Fruit fly (Drosophila melanogaster) whole organism, embryonic: ENCODE data around the gene tbc.

ENCODE experiments used
- Aef1 ChIP-seq: fragments of 200-800 bp; sonication (Bioruptor generic); IDR thresholded peaks from 3 replicates; pipeline ENCODE4 v1.3.6; 2022; ENCODE audit warnings: missing biosample characterization, missing genetic modification characterization
- BEAF-32 ChIP-seq: fragments of 200-800 bp; sonication (Bioruptor generic); optimal IDR thresholded peaks from 3 replicates; lab custom pipeline; 2017; ENCODE audit warnings: missing biosample characterization, missing genetic modification characterization, mild to moderate bottlenecking, moderate library complexity, missing genetic modification reagents
- CG12744 ChIP-seq: fragments of 200-800 bp; sonication (Bioruptor generic); optimal IDR thresholded peaks from 2 replicates; lab custom pipeline; 2016; ENCODE audit warnings: missing biosample characterization, missing genetic modification characterization
- CG13424 ChIP-seq: fragments of 200-800 bp; sonication (Bioruptor generic); optimal IDR thresholded peaks from 2 replicates; lab custom pipeline; 2019; ENCODE audit warnings: missing biosample characterization, mild to moderate bottlenecking, missing genetic modification characterization, moderate library complexity
- CG14860 ChIP-seq: fragments of 200-800 bp; sonication (Bioruptor generic); IDR thresholded peaks from 3 replicates; pipeline ENCODE4 v1.3.6; 2022; ENCODE audit warnings: missing biosample characterization, missing genetic modification characterization; ENCODE audit not compliant: partially characterized antibody
- CG17361 ChIP-seq: fragments of 200-800 bp; sonication (Bioruptor generic); IDR thresholded peaks from 3 replicates; pipeline ENCODE4 v1.3.6; 2022; ENCODE audit warnings: missing biosample characterization, missing genetic modification characterization
- CG17829 ChIP-seq: fragments of 200-800 bp; optimal IDR thresholded peaks from 2 replicates; lab custom pipeline; 2019; ENCODE audit warnings: missing biosample characterization, mild to moderate bottlenecking, missing genetic modification characterization, moderate library complexity
- CG18599 ChIP-seq: fragments of 200-800 bp; sonication (Bioruptor generic); optimal IDR thresholded peaks from 3 replicates; lab custom pipeline; 2017; ENCODE audit warnings: missing biosample characterization, missing genetic modification characterization, mild to moderate bottlenecking, moderate library complexity, missing genetic modification reagents
- CG2202 ChIP-seq: fragments of 200-800 bp; sonication (Bioruptor generic); optimal IDR thresholded peaks from 2 replicates; lab custom pipeline; 2018; ENCODE audit warnings: missing biosample characterization, mild to moderate bottlenecking, missing genetic modification characterization
- CG31441 ChIP-seq: fragments of 200-800 bp; sonication (Bioruptor generic); IDR thresholded peaks from 2 replicates; pipeline ENCODE4 v1.3.6; 2022; ENCODE audit warnings: missing biosample characterization, missing genetic modification characterization
- CG34224 ChIP-seq: fragments of 200-800 bp; sonication (Bioruptor generic); IDR thresholded peaks from 3 replicates; pipeline ENCODE4 v1.3.6; 2022; ENCODE audit warnings: missing biosample characterization, missing genetic modification characterization; ENCODE audit not compliant: partially characterized antibody
- CG4328 ChIP-seq: fragments of 200-800 bp; sonication (Bioruptor generic); optimal IDR thresholded peaks from 3 replicates; lab custom pipeline; 2017; ENCODE audit warnings: missing biosample characterization, missing genetic modification reagents, missing genetic modification characterization
- CG6689 ChIP-seq: fragments of 200-800 bp; sonication (Bioruptor generic); IDR thresholded peaks from 2 replicates; pipeline ENCODE4 v1.3.6; 2022; ENCODE audit warnings: missing biosample characterization, missing genetic modification characterization
- CG6791 ChIP-seq: fragments of 200-800 bp; sonication (Bioruptor generic); IDR thresholded peaks from 3 replicates; pipeline ENCODE4 v1.3.6; 2022; ENCODE audit warnings: missing biosample characterization, missing genetic modification characterization; ENCODE audit not compliant: partially characterized antibody
- CG7372 ChIP-seq: fragments of 200-800 bp; sonication (Bioruptor generic); IDR thresholded peaks from 2 replicates; pipeline ENCODE4 v1.3.6; 2022; ENCODE audit warnings: missing biosample characterization, missing genetic modification characterization
- CG8281 ChIP-seq: fragments of 200-800 bp; sonication (Bioruptor generic); optimal IDR thresholded peaks from 2 replicates; lab custom pipeline; 2018; ENCODE audit warnings: missing biosample characterization, mild to moderate bottlenecking, missing genetic modification characterization, moderate library complexity
- CG8924 ChIP-seq: fragments of 200-800 bp; optimal IDR thresholded peaks from 3 replicates; lab custom pipeline; 2019; ENCODE audit warnings: missing biosample characterization, mild to moderate bottlenecking, missing genetic modification characterization, moderate library complexity
- CG9817 ChIP-seq: fragments of 200-800 bp; sonication (Bioruptor generic); optimal IDR thresholded peaks from 2 replicates; lab custom pipeline; 2018; ENCODE audit warnings: missing biosample characterization, mild to moderate bottlenecking, missing genetic modification characterization, moderate library complexity
- Dll ChIP-seq: fragments of 200-800 bp; sonication (Bioruptor generic); IDR thresholded peaks from 4 replicates; pipeline ENCODE4 v1.3.6; 2022; ENCODE audit warnings: missing biosample characterization, missing genetic modification characterization; ENCODE audit not compliant: partially characterized antibody
- GATAe ChIP-seq: fragments of 200-800 bp; sonication (Bioruptor generic); conservative IDR thresholded peaks from 2 replicates; pipeline ENCODE4 v1.3.6; 2022; ENCODE audit warnings: missing biosample characterization, missing genetic modification characterization
- HHEX ChIP-seq: fragments of 200-800 bp; sonication (Bioruptor generic); optimal IDR thresholded peaks from 3 replicates; lab custom pipeline; 2017; ENCODE audit warnings: missing biosample characterization, mild to moderate bottlenecking, missing genetic modification characterization, missing genetic modification reagents
- MBD-R2 ChIP-seq: fragments of 200-800 bp; sonication (Bioruptor generic); IDR thresholded peaks from 2 replicates; pipeline ENCODE4 v1.3.6; 2022; ENCODE audit warnings: missing biosample characterization, missing genetic modification characterization
- Ptx1 ChIP-seq: fragments of 200-800 bp; sonication (Bioruptor generic); IDR thresholded peaks from 2 replicates; pipeline ENCODE4 v1.3.6; 2022; ENCODE audit warnings: missing biosample characterization, missing genetic modification characterization
- Scr ChIP-seq: fragments of 200-800 bp; sonication (Bioruptor generic); IDR thresholded peaks from 2 replicates; pipeline ENCODE4 v1.3.6; 2022; ENCODE audit warnings: missing biosample characterization, missing genetic modification characterization; ENCODE audit not compliant: partially characterized antibody
- TFAM ChIP-seq: fragments of 200-800 bp; sonication (Bioruptor generic); optimal IDR thresholded peaks from 2 replicates; lab custom pipeline; 2017; ENCODE audit warnings: missing biosample characterization, missing genetic modification characterization, inconsistent platforms
- ase ChIP-seq: fragments of 200-800 bp; sonication (Bioruptor generic); IDR thresholded peaks from 3 replicates; pipeline ENCODE4 v1.3.6; 2022; ENCODE audit warnings: missing biosample characterization, missing genetic modification characterization
- az2 ChIP-seq: fragments of 200-800 bp; sonication (Bioruptor generic); optimal IDR thresholded peaks from 3 replicates; lab custom pipeline; 2016; ENCODE audit warnings: missing biosample characterization, missing genetic modification characterization
- bbx ChIP-seq: fragments of 200-800 bp; sonication (Bioruptor generic); IDR thresholded peaks from 2 replicates; pipeline ENCODE4 v1.3.6; 2022; ENCODE audit warnings: missing biosample characterization, missing genetic modification characterization; ENCODE audit not compliant: partially characterized antibody
- bcd ChIP-seq: fragments of 200-800 bp; sonication (Bioruptor generic); optimal IDR thresholded peaks from 2 replicates; lab custom pipeline; 2017; ENCODE audit warnings: missing biosample characterization, mild to moderate bottlenecking, missing genetic modification characterization
- chn ChIP-seq: fragments of 200-800 bp; sonication (Bioruptor generic); optimal IDR thresholded peaks from 2 replicates; lab custom pipeline; 2016; ENCODE audit warnings: missing biosample characterization, missing genetic modification characterization
- croc ChIP-seq: fragments of 200-800 bp; sonication (Bioruptor generic); conservative IDR thresholded peaks from 3 replicates; pipeline ENCODE4 v1.3.6; 2022; ENCODE audit warnings: missing biosample characterization, missing genetic modification characterization
- danr ChIP-seq: fragments of 200-800 bp; sonication (Bioruptor generic); IDR thresholded peaks from 2 replicates; pipeline ENCODE4 v1.3.6; 2022; ENCODE audit warnings: missing biosample characterization, missing genetic modification characterization
- fd102C ChIP-seq: fragments of 200-800 bp; sonication (Bioruptor generic); optimal IDR thresholded peaks from 2 replicates; lab custom pipeline; 2018; ENCODE audit warnings: missing biosample characterization, mild to moderate bottlenecking, missing genetic modification characterization, moderate library complexity
- fu2 ChIP-seq: fragments of 200-800 bp; sonication (Bioruptor generic); optimal IDR thresholded peaks from 2 replicates; lab custom pipeline; 2016; ENCODE audit warnings: missing biosample characterization, missing genetic modification characterization
- h ChIP-seq: fragments of >200 bp; optimal IDR thresholded peaks from 2 replicates; lab custom pipeline; 2017
- hb ChIP-seq: fragments of 200-800 bp; sonication (Bioruptor generic); IDR thresholded peaks from 3 replicates; pipeline ENCODE4 v1.3.6; 2022; ENCODE audit warnings: missing biosample characterization, missing genetic modification characterization; ENCODE audit not compliant: partially characterized antibody
- hbn ChIP-seq: fragments of 200-800 bp; sonication (Bioruptor generic); IDR thresholded peaks from 2 replicates; pipeline ENCODE4 v1.3.6; 2022; ENCODE audit warnings: missing biosample characterization, missing genetic modification characterization; ENCODE audit not compliant: partially characterized antibody
- insv ChIP-seq, 2 experiments: fragments of 200-800 bp; sonication (Bioruptor generic); optimal IDR thresholded peaks; 3 replicates each; lab custom pipeline; 2016 to 2018; ENCODE audit warnings: missing biosample characterization in 2 of 2, missing genetic modification characterization in 2 of 2
- inv ChIP-seq: fragments of 200-800 bp; sonication (Bioruptor generic); IDR thresholded peaks from 2 replicates; pipeline ENCODE4 v1.3.6; 2022; ENCODE audit warnings: missing biosample characterization, missing genetic modification characterization; ENCODE audit not compliant: partially characterized antibody
- maf-S ChIP-seq: fragments of 200-800 bp; sonication (Bioruptor generic); optimal IDR thresholded peaks from 2 replicates; lab custom pipeline; 2016; ENCODE audit warnings: missing biosample characterization, missing genetic modification characterization
- pnt ChIP-seq: fragments of 200-800 bp; sonication (Bioruptor generic); optimal IDR thresholded peaks from 3 replicates; lab custom pipeline; 2016; ENCODE audit warnings: missing biosample characterization, missing genetic modification characterization
- pzg ChIP-seq: fragments of 200-800 bp; sonication (Bioruptor generic); optimal IDR thresholded peaks from 3 replicates; lab custom pipeline; 2018; ENCODE audit warnings: missing biosample characterization, mild to moderate bottlenecking, missing genetic modification characterization, moderate library complexity
- repo ChIP-seq: fragments of 200-800 bp; sonication (Bioruptor generic); optimal IDR thresholded peaks from 2 replicates; lab custom pipeline; 2016; ENCODE audit warnings: missing biosample characterization, missing genetic modification characterization
- sens ChIP-seq: fragments of 200-800 bp; sonication (Bioruptor generic); peaks from one replicate; lab custom pipeline; 2016; ENCODE audit warnings: missing biosample characterization, missing genetic modification characterization
- sim ChIP-seq: fragments of 200-800 bp; sonication (Bioruptor generic); IDR thresholded peaks from 2 replicates; pipeline ENCODE4 v1.3.6; 2022; ENCODE audit warnings: missing biosample characterization, missing genetic modification characterization
- slp2 ChIP-seq: fragments of 200-800 bp; sonication (Bioruptor generic); optimal IDR thresholded peaks from 2 replicates; lab custom pipeline; 2016; ENCODE audit warnings: missing biosample characterization, missing genetic modification characterization
- stwl ChIP-seq: fragments of 200-800 bp; sonication (Bioruptor generic); optimal IDR thresholded peaks from 3 replicates; lab custom pipeline; 2018; ENCODE audit warnings: missing biosample characterization, mild to moderate bottlenecking, missing genetic modification characterization, moderate library complexity
- tll ChIP-seq, 2 experiments: fragments of 200-800 bp in 1 of 2; fragments of >200 bp in 1 of 2; sonication (Bioruptor generic) in 1 of 2; optimal IDR thresholded peaks; 2 replicates each; lab custom pipeline; 2017 to 2019; ENCODE audit warnings: missing biosample characterization in 2 of 2, missing genetic modification characterization in 2 of 2, mild to moderate bottlenecking in 1 of 2, moderate library complexity in 1 of 2
- unc-4 ChIP-seq: fragments of 200-800 bp; sonication (Bioruptor generic); IDR thresholded peaks from 2 replicates; pipeline ENCODE4 v1.3.6; 2022; ENCODE audit warnings: missing biosample characterization, missing genetic modification characterization; ENCODE audit not compliant: partially characterized antibody
- vfl ChIP-seq: fragments of 200-800 bp; sonication (Bioruptor generic); optimal IDR thresholded peaks from 2 replicates; lab custom pipeline; 2016; ENCODE audit warnings: missing biosample characterization, missing genetic modification characterization

Gene tbc

dm6 chrX:20426818-20427217 is 22.3 kb upstream of the tbc start, which contains the start of gene CG15456 (continued):
- TF ChIP-seq CG34224 (peak; percentile 87), Dll (peak; percentile 56; the same call in 3 of the 4 replicates), sim (no peak), unc-4 (peak; percentile 42; the same call in 1 of the 2 replicates), fd102C (GFP tag; lab: Kevin White, UChicago) (no peak), CG8281 (tag; lab: Kevin White, UChicago) (no peak), TFAM (GFP tag; lab: Kevin White, UChicago) (no peak), insv (GFP tag; optimal IDR thresholded peaks at IDR 0.05; lab: Kevin White, UChicago) (no peak), BEAF-32 (GFP tag; lab: Kevin White, UChicago) (peak; percentile 44), CG6791 (GFP tag; lab: Robert Waterston, UW) (peak; percentile 52; the same call in 1 of the 3 replicates), pzg (GFP tag; lab: Kevin White, UChicago) (peak; percentile 15), hbn (peak; percentile 24; the same call in 1 of the 2 replicates), repo (GFP tag; lab: Kevin White, UChicago) (no peak), croc (GFP tag; lab: Robert Waterston, UW) (no peak), CG14860 (GFP tag; lab: Robert Waterston, UW) (no peak), MBD-R2 (peak; percentile 76), Scr (peak; percentile 48), fu2 (GFP tag; lab: Kevin White, UChicago) (no peak), stwl (peak; percentile 38), pnt (GFP tag; lab: Kevin White, UChicago) (no peak), sens (peak; percentile 78), Ptx1 (GFP tag; lab: Robert Waterston, UW) (no peak), bbx (GFP tag; lab: Robert Waterston, UW) (0 out of 2 replicates have a peak, but pooled peaks have one; percentile 12), Aef1 (GFP tag; lab: Robert Waterston, UW) (no peak), inv (GFP tag; lab: Robert Waterston, UW) (0 out of 2 replicates have a peak, but pooled peaks have one; percentile 18), HHEX (GFP tag; lab: Kevin White, UChicago) (no peak), bcd (no peak), CG13424 (tag; lab: Kevin White, UChicago) (no peak), slp2 (GFP tag; lab: Kevin White, UChicago) (no peak), CG12744 (GFP tag; lab: Kevin White, UChicago) (no peak), vfl (GFP tag; lab: Kevin White, UChicago) (no peak), az2 (no peak)

- no peak for TF ChIP-seq h
- TF ChIP-seq CG18599, result peak; percentile 87
- no peak for TF ChIP-seq hb (GFP tag; lab: Robert Waterston, UW)
- TF ChIP-seq sens, result peak; percentile 95
- TF ChIP-seq chn (GFP tag; lab: Kevin White, UChicago), result peak; percentile 61
- peak; percentile 36 for TF ChIP-seq CG2202 (tag; lab: Kevin White, UChicago)
- no peak for TF ChIP-seq GATAe (GFP tag; lab: Robert Waterston, UW)
- TF ChIP-seq CG9817 (tag; lab: Kevin White, UChicago), result peak; percentile 67
- peak; percentile 44; the same call in 1 of the 2 replicates for TF ChIP-seq danr (GFP tag; lab: Robert Waterston, UW)
- peak; percentile 82 for TF ChIP-seq CG8924 (tag; lab: Kevin White, UChicago)
- TF ChIP-seq maf-S (GFP tag; lab: Kevin White, UChicago), result peak; percentile 48
- peak; percentile 79 for TF ChIP-seq CG6689 (GFP tag; lab: Robert Waterston, UW)
- no peak for TF ChIP-seq ase (GFP tag; lab: Robert Waterston, UW)
- no peak for TF ChIP-seq tll (GFP tag; optimal IDR thresholded peaks at IDR 0.05; lab: Kevin White, UChicago)
- TF ChIP-seq CG17361 (GFP tag; lab: Robert Waterston, UW), result peak; percentile 93
- no peak for TF ChIP-seq CG4328 (GFP tag; lab: Kevin White, UChicago)
- peak; percentile 73; the same call in 1 of the 2 replicates for TF ChIP-seq CG7372 (GFP tag; lab: Robert Waterston, UW)
- TF ChIP-seq CG31441 (GFP tag; lab: Robert Waterston, UW), result peak; percentile 83
- peak; percentile 82 for TF ChIP-seq CG17829 (tag; lab: Kevin White, UChicago)
Observed at dm6 chrX:20429482-20430204, 19.5 kb upstream of the tbc start, which contains the start of the genes CG11710 and mal. CG11710 (minus strand) TSS chrX:20429673. mal (plus strand) TSS chrX:20429675.
